Fruit fly (Drosophila melanogaster): ENCODE measurements around the gene CG7168.

Gene CG7168

dm6 chr3R:18274328-18275098 is 48.6 kb upstream of the CG7168 start, which contains the start of the genes Vps39 and eIF1A (continued):
- no peak for TF ChIP-seq br (optimal IDR thresholded peaks at IDR 0.05)
- no peak for TF ChIP-seq dati (GFP tag; IDR thresholded peaks at IDR 0.05)
- TF ChIP-seq lov (optimal IDR thresholded peaks at IDR 0.05): no peak
- TF ChIP-seq lov (GFP tag; IDR thresholded peaks at IDR 0.05): no peak
- no peak for TF ChIP-seq pnt (GFP tag; optimal IDR thresholded peaks at IDR 0.05)
- no peak for TF ChIP-seq cwo (GFP tag; optimal IDR thresholded peaks at IDR 0.05)
- no peak for TF ChIP-seq CG17186 (GFP tag; optimal IDR thresholded peaks at IDR 0.05)
- peak; percentile 29 for TF ChIP-seq ind (GFP tag; optimal IDR thresholded peaks at IDR 0.05)
- no peak for TF ChIP-seq CG1832 (GFP tag; optimal IDR thresholded peaks at IDR 0.05)
- no peak for TF ChIP-seq Side (GFP tag; optimal IDR thresholded peaks at IDR 0.05)
- peak; percentile 60; the same call in 1 of the 4 replicates for TF ChIP-seq chinmo (GFP tag; IDR thresholded peaks at IDR 0.05; ENCODE audit: partially characterized antibody)
- TF ChIP-seq Ravus (GFP tag; IDR thresholded peaks at IDR 0.05): no peak
- peak; percentile 28 for TF ChIP-seq p53 (GFP tag; optimal IDR thresholded peaks at IDR 0.05)
- no peak for TF ChIP-seq Sox102F (GFP tag; optimal IDR thresholded peaks at IDR 0.05)
- peak; percentile 95 for TF ChIP-seq trem (tag; optimal IDR thresholded peaks at IDR 0.05)
- TF ChIP-seq Adf1 (GFP tag; IDR thresholded peaks at IDR 0.05): no peak
- peak; percentile 64 for TF ChIP-seq nmo (GFP tag; optimal IDR thresholded peaks at IDR 0.05)
- peak; percentile 7 for TF ChIP-seq bab2 (GFP tag; optimal IDR thresholded peaks at IDR 0.05)
- TF ChIP-seq CG2199 (GFP tag; IDR thresholded peaks at IDR 0.05): no peak
- no peak for TF ChIP-seq CG2875 (GFP tag; optimal IDR thresholded peaks at IDR 0.05)
- no peak for TF ChIP-seq ci (GFP tag; IDR thresholded peaks at IDR 0.05)
- TF ChIP-seq al (GFP tag; IDR thresholded peaks at IDR 0.05): peak; percentile 31; the same call in 1 of the 2 replicates
- peak; percentile 5 for TF ChIP-seq CG33213 (GFP tag; optimal IDR thresholded peaks at IDR 0.05)
- TF ChIP-seq otp (GFP tag; IDR thresholded peaks at IDR 0.05): 0 out of 3 replicates have a peak, but pooled peaks have one; percentile 9
- no peak for TF ChIP-seq CG12071 (GFP tag; optimal IDR thresholded peaks at IDR 0.05)
- peak; percentile 49 for TF ChIP-seq phol (tag; optimal IDR thresholded peaks at IDR 0.05)
- peak; percentile 53; the same call in 1 of the 2 replicates for TF ChIP-seq CG7372 (GFP tag; IDR thresholded peaks at IDR 0.05)
- TF ChIP-seq CG14965 (GFP tag; optimal IDR thresholded peaks at IDR 0.05; ENCODE audit: borderline replicate concordance): no peak
- no peak for TF ChIP-seq CG6765 (GFP tag; optimal IDR thresholded peaks at IDR 0.05)
- no peak; the same call in none of the 2 replicates for TF ChIP-seq ato (GFP tag; IDR thresholded peaks at IDR 0.05; ENCODE audit: partially characterized antibody)
- no peak for TF ChIP-seq wor (GFP tag; IDR thresholded peaks at IDR 0.05)
- peak; percentile 43 for TF ChIP-seq CG8924 (tag; optimal IDR thresholded peaks at IDR 0.05)
- TF ChIP-seq ERR (GFP tag; optimal IDR thresholded peaks at IDR 0.05): no peak
- TF ChIP-seq chif (GFP tag; optimal IDR thresholded peaks at IDR 0.05): peak in 1 of 2 experiments; percentile 23
- no peak for TF ChIP-seq HHEX (GFP tag; optimal IDR thresholded peaks at IDR 0.05)
- no peak for TF ChIP-seq Tbp (GFP tag; optimal IDR thresholded peaks at IDR 0.05)
- peak; percentile 82 for TF ChIP-seq amos (GFP tag; IDR thresholded peaks at IDR 0.05; ENCODE audit: partially characterized antibody)
- no peak for TF ChIP-seq kah (GFP tag; optimal IDR thresholded peaks at IDR 0.05)
- TF ChIP-seq wdn (GFP tag; IDR thresholded peaks at IDR 0.05): peak; percentile 19; the same call in 1 of the 2 replicates
- TF ChIP-seq MTF-1 (GFP tag; optimal IDR thresholded peaks at IDR 0.05; ENCODE audit: borderline replicate concordance): no peak
- no peak for TF ChIP-seq zf30C (GFP tag; optimal IDR thresholded peaks at IDR 0.05)
- no peak for TF ChIP-seq CTCF (GFP tag; optimal IDR thresholded peaks at IDR 0.05)
- no peak for TF ChIP-seq Usf (GFP tag; optimal IDR thresholded peaks at IDR 0.05)
- TF ChIP-seq HLH3B (GFP tag; IDR thresholded peaks at IDR 0.05): no peak; the same call in 1 of the 2 replicates
- no peak for TF ChIP-seq CG6854 (GFP tag; optimal IDR thresholded peaks at IDR 0.05)
- TF ChIP-seq CG18262 (tag; optimal IDR thresholded peaks at IDR 0.05): peak; percentile 45
- TF ChIP-seq CG10321 (GFP tag; IDR thresholded peaks at IDR 0.05): no peak
- TF ChIP-seq CG4820 (GFP tag; optimal IDR thresholded peaks at IDR 0.05): no peak
- TF ChIP-seq CG11723 (GFP tag; optimal IDR thresholded peaks at IDR 0.05): no peak
- no peak; the same call in 1 of the 2 replicates for TF ChIP-seq CG4404 (GFP tag; IDR thresholded peaks at IDR 0.05)
- TF ChIP-seq CG13424 (tag; optimal IDR thresholded peaks at IDR 0.05): peak; percentile 36

Measured in whole organism, embryonic.